Worm (Caenorhabditis elegans): ENCODE results near the gene C23G10.10.

C23G10.10 gene

ce11 chrIII:6170038-6170437, 43.8 kb downstream of the C23G10.10 start (continued):
- TF ChIP-seq pha-4 (GFP tag; IDR thresholded peaks at IDR 0.05) (no peak; the same call in 1 of the 2 replicates), pha-4 (tag; optimal IDR thresholded peaks at IDR 0.05) (no peak), ceh-44 (GFP tag; IDR thresholded peaks at IDR 0.05) (no peak), R02D3.7 (tag; optimal IDR thresholded peaks at IDR 0.05) (no peak), arid-1 (GFP tag; conservative IDR thresholded peaks at IDR 0.05) (no peak), hlh-11 (tag; optimal IDR thresholded peaks at IDR 0.05) (peak; percentile 67), skn-1 (tag; optimal IDR thresholded peaks at IDR 0.05) (no peak), attf-4 (tag; optimal IDR thresholded peaks at IDR 0.05) (no peak), lir-3 (tag; optimal IDR thresholded peaks at IDR 0.05) (no peak), nhr-42 (GFP tag; IDR thresholded peaks at IDR 0.05) (no peak), tag-97 (GFP tag; IDR thresholded peaks at IDR 0.05) (no peak), nhr-77 (tag; optimal IDR thresholded peaks at IDR 0.05) (no peak), sdz-12 (GFP tag; optimal IDR thresholded peaks at IDR 0.05) (no peak), nhr-10 (tag; optimal IDR thresholded peaks at IDR 0.05) (no peak)

DNA sequence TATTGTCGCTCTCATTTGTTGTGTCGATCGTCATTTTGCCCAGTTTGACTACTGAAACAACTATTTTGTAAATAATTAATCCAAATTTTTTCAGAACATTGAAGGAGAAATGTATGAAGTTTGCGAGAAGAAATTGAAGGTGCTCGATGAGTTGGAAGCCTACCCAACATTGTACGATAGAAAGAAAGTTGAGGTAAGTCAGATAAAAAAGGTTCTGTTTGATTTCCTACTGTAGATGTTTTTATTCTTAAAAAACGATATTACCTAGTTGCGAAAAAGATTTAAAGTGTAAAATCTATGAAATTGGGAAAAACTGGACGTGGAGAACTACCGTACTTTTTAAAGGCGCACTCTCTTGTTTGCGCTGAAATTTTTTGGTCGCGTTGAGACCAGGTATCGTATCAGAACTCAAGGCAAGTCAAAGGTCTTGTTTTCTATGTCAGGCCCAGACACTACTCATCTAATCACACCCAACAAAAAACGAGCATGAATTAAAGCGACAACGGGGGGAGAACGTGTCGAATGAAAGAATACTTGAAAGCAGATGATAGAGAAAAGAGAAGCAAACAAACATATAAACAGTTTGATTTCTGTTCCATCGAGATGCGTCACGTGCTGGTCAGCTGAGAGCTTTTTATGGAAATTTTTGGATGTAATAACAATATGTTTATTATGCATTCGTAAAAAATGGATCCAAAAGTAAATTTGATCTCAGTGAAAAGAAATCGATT, 45.2 kb downstream of the C23G10.10 start, which contains the start of gene efk-1:
Gene efk-1 (minus strand): TSS at position 51 of the 731 bp plus-strand sequence.
- TF ChIP-seq Y5F2A.4 (GFP tag; optimal IDR thresholded peaks at IDR 0.05): no peak
- TF ChIP-seq pqm-1 (tag; optimal IDR thresholded peaks at IDR 0.05): no peak
- TF ChIP-seq lin-29 (GFP tag; IDR thresholded peaks at IDR 0.05): no peak
- TF ChIP-seq fos-1 (tag; optimal IDR thresholded peaks at IDR 0.05): no peak
- TF ChIP-seq F44E2.7 (GFP tag; IDR thresholded peaks at IDR 0.05): no peak
- no peak for TF ChIP-seq rbr-2 (tag; optimal IDR thresholded peaks at IDR 0.05)
- no peak for TF ChIP-seq F49E8.2 (tag; optimal IDR thresholded peaks at IDR 0.05; ENCODE audit: borderline replicate concordance)
- TF ChIP-seq ceh-44 (GFP tag; IDR thresholded peaks at IDR 0.05): no peak
- TF ChIP-seq nhr-102 (tag; optimal IDR thresholded peaks at IDR 0.05): no peak
- no peak for TF ChIP-seq vab-7 (GFP tag; IDR thresholded peaks at IDR 0.05)
- no peak for TF ChIP-seq saeg-2 (GFP tag; IDR thresholded peaks at IDR 0.05)
- no peak for TF ChIP-seq lim-7 (GFP tag; IDR thresholded peaks at IDR 0.05)
- TF ChIP-seq zip-2 (tag; optimal IDR thresholded peaks at IDR 0.05): no peak
- no peak for TF ChIP-seq lin-13 (GFP tag; optimal IDR thresholded peaks at IDR 0.05)
- TF ChIP-seq daf-12 (tag; optimal IDR thresholded peaks at IDR 0.05): no peak
- peak; percentile 79 for TF ChIP-seq hlh-11 (tag; optimal IDR thresholded peaks at IDR 0.05)
- TF ChIP-seq ctbp-1 (GFP tag; IDR thresholded peaks at IDR 0.05): no peak
- TF ChIP-seq snpc-4 (tag; optimal IDR thresholded peaks at IDR 0.05): no peak
- TF ChIP-seq sdz-12 (GFP tag; optimal IDR thresholded peaks at IDR 0.05): no peak
- TF ChIP-seq F37D6.2 (tag; optimal IDR thresholded peaks at IDR 0.05): no peak
- no peak for TF ChIP-seq daf-19 (GFP tag; conservative IDR thresholded peaks at IDR 0.05)
- no peak for TF ChIP-seq nhr-41 (GFP tag; IDR thresholded peaks at IDR 0.05)
- no peak for TF ChIP-seq nhr-48 (tag; optimal IDR thresholded peaks at IDR 0.05)
- peak in 1 of 2 experiments; percentile 34 for TF ChIP-seq lsy-2 (tag; optimal IDR thresholded peaks at IDR 0.05)
- TF ChIP-seq daf-8 (GFP tag; IDR thresholded peaks at IDR 0.05): no peak
- TF ChIP-seq gei-8 (GFP tag; optimal IDR thresholded peaks at IDR 0.05): no peak
- 0 out of 2 replicates have a peak, but pooled peaks have one; percentile 17 for TF ChIP-seq lin-1 (GFP tag; IDR thresholded peaks at IDR 0.05)
- TF ChIP-seq zfp-2 (tag; optimal IDR thresholded peaks at IDR 0.05): no peak
- no peak for TF ChIP-seq set-16 (GFP tag; IDR thresholded peaks at IDR 0.05)
- TF ChIP-seq Y105C5A.15 (GFP tag; IDR thresholded peaks at IDR 0.05): no peak
- no peak for TF ChIP-seq nhr-42 (GFP tag; IDR thresholded peaks at IDR 0.05)
- TF ChIP-seq lin-38 (GFP tag; IDR thresholded peaks at IDR 0.05): no peak
- no peak for TF ChIP-seq ceh-20 (GFP tag; IDR thresholded peaks at IDR 0.05)
- no peak for TF ChIP-seq attf-4 (tag; optimal IDR thresholded peaks at IDR 0.05)
- TF ChIP-seq R02D3.7 (tag; optimal IDR thresholded peaks at IDR 0.05): no peak
- no peak for TF ChIP-seq ztf-11 (tag; optimal IDR thresholded peaks at IDR 0.05)
- TF ChIP-seq skn-1 (tag; optimal IDR thresholded peaks at IDR 0.05): no peak
- no peak for TF ChIP-seq ceh-62 (tag; optimal IDR thresholded peaks at IDR 0.05)
- no peak for TF ChIP-seq dmd-8 (GFP tag; IDR thresholded peaks at IDR 0.05)
- TF ChIP-seq ZK337.2 (GFP tag; IDR thresholded peaks at IDR 0.05): no peak
- no peak for TF ChIP-seq Y75B8A.6 (GFP tag; IDR thresholded peaks at IDR 0.05)
- TF ChIP-seq nhr-28 (tag; optimal IDR thresholded peaks at IDR 0.05): peak; percentile 42
